Worm (Caenorhabditis elegans): ENCODE measurements around the gene str-73.
A peak's percentile ranks its signal among the peaks of the same experiment; 100 is the strongest.

Gene str-73

DNA sequence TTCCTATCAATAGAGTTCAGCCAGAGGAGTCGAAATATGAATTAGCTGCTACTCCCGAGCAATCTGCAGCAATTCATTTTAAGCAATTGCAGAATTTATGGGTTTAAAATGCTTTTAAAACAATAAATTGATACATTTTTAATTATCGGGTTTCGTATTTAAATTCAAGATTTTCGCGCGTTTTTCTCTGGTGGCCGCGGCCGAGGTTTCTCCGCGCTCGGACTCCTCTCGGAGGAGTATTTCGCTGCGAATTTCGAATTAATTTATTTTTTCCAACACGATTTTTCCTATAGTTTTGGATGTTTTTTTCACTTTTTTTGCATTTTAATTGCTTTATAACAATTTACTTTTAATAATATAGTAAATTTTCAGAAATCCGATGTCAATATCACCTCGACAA is 28.5 kb upstream of the str-73 start, which contains the start of gene F13A7.14:
Gene F13A7.14, plus strand, starts transcription at position 373 of the 400 bp plus-strand sequence.
- TF ChIP-seq sdc-2 (tag; optimal IDR thresholded peaks at IDR 0.05) = no peak
- no peak for TF ChIP-seq K09A11.1 (tag; optimal IDR thresholded peaks at IDR 0.05; ENCODE audit: insufficient read depth)
- no peak for TF ChIP-seq hlh-30 (tag; optimal IDR thresholded peaks at IDR 0.05; ENCODE audit: insufficient read depth)
- no peak for TF ChIP-seq fkh-10 (GFP tag; optimal IDR thresholded peaks at IDR 0.05)
- no peak for TF ChIP-seq ceh-18 (tag; optimal IDR thresholded peaks at IDR 0.05)
- no peak for TF ChIP-seq ceh-24 (tag; optimal IDR thresholded peaks at IDR 0.05)
- no peak for TF ChIP-seq ceh-30 (tag; optimal IDR thresholded peaks at IDR 0.05)
- TF ChIP-seq pha-2 (tag; optimal IDR thresholded peaks at IDR 0.05) = no peak
- TF ChIP-seq pqm-1 (tag; optimal IDR thresholded peaks at IDR 0.05) = no peak
- peak; percentile 96 for TF ChIP-seq C08G9.2 (tag; optimal IDR thresholded peaks at IDR 0.05)
- no peak for TF ChIP-seq unc-86 (tag; optimal IDR thresholded peaks at IDR 0.05)
- no peak for TF ChIP-seq pag-3 (tag; optimal IDR thresholded peaks at IDR 0.05; ENCODE audit: borderline replicate concordance)
- peak; percentile 93 for TF ChIP-seq ceh-31 (tag; optimal IDR thresholded peaks at IDR 0.05)
- no peak for TF ChIP-seq ceh-22 (tag; optimal IDR thresholded peaks at IDR 0.05)
- TF ChIP-seq unc-55 (GFP tag; optimal IDR thresholded peaks at IDR 0.05) = no peak
- no peak for TF ChIP-seq pros-1 (tag; optimal IDR thresholded peaks at IDR 0.05)
- no peak for TF ChIP-seq fkh-6 (tag; optimal IDR thresholded peaks at IDR 0.05)
- TF ChIP-seq gmeb-2 (tag; optimal IDR thresholded peaks at IDR 0.05) = no peak
- TF ChIP-seq dmd-4 (tag; optimal IDR thresholded peaks at IDR 0.05; ENCODE audit: borderline replicate concordance) = no peak
- TF ChIP-seq lin-11 (tag; optimal IDR thresholded peaks at IDR 0.05) = no peak
- TF ChIP-seq nfya-1 (tag; optimal IDR thresholded peaks at IDR 0.05) = peak; percentile 31
- TF ChIP-seq unc-3 (GFP tag; conservative IDR thresholded peaks at IDR 0.05) = no peak
- no peak for TF ChIP-seq unc-3 (tag; optimal IDR thresholded peaks at IDR 0.05)
- TF ChIP-seq unc-42 (tag; optimal IDR thresholded peaks at IDR 0.05) = peak; percentile 56
- TF ChIP-seq ztf-16 (tag; optimal IDR thresholded peaks at IDR 0.05) = no peak
- peak; percentile 92 for TF ChIP-seq ets-4 (tag; optimal IDR thresholded peaks at IDR 0.05)
- TF ChIP-seq ceh-14 (tag; optimal IDR thresholded peaks at IDR 0.05) = peak; percentile 80
- no peak for TF ChIP-seq ceh-45 (GFP tag; IDR thresholded peaks at IDR 0.05)
- TF ChIP-seq hlh-15 (tag; optimal IDR thresholded peaks at IDR 0.05) = no peak
- TF ChIP-seq hlh-13 (GFP tag; optimal IDR thresholded peaks at IDR 0.05) = no peak
- TF ChIP-seq lim-6 (tag; optimal IDR thresholded peaks at IDR 0.05) = peak; percentile 60
- TF ChIP-seq elt-2 (tag; optimal IDR thresholded peaks at IDR 0.05) = no peak
- no peak for TF ChIP-seq odd-2 (tag; optimal IDR thresholded peaks at IDR 0.05)
- no peak for TF ChIP-seq ceh-48 (tag; optimal IDR thresholded peaks at IDR 0.05)
- no peak for TF ChIP-seq ama-1 (optimal IDR thresholded peaks at IDR 0.05)
- TF ChIP-seq rnt-1 (tag; optimal IDR thresholded peaks at IDR 0.05) = peak; percentile 77
- no peak for TF ChIP-seq hlh-6 (tag; optimal IDR thresholded peaks at IDR 0.05)
- no peak for TF ChIP-seq nhr-11 (tag; optimal IDR thresholded peaks at IDR 0.05)
- peak; percentile 68 for TF ChIP-seq tbx-2 (tag; optimal IDR thresholded peaks at IDR 0.05)
- peak; percentile 53 for TF ChIP-seq ceh-34 (tag; optimal IDR thresholded peaks at IDR 0.05)
- peak; percentile 64 for TF ChIP-seq hlh-8 (tag; optimal IDR thresholded peaks at IDR 0.05)
- TF ChIP-seq fax-1 (tag; optimal IDR thresholded peaks at IDR 0.05) = peak; percentile 51
- no peak for TF ChIP-seq ceh-9 (tag; optimal IDR thresholded peaks at IDR 0.05)
- peak; percentile 72 for TF ChIP-seq mec-3 (tag; optimal IDR thresholded peaks at IDR 0.05; ENCODE audit: borderline replicate concordance)
- TF ChIP-seq dve-1 (tag; optimal IDR thresholded peaks at IDR 0.05) = no peak
- TF ChIP-seq ttx-3 (tag; optimal IDR thresholded peaks at IDR 0.05) = no peak
- TF ChIP-seq pat-9 (tag; optimal IDR thresholded peaks at IDR 0.05) = no peak
- no peak for TF ChIP-seq madf-2 (tag; optimal IDR thresholded peaks at IDR 0.05)
- TF ChIP-seq T23F11.4 (GFP tag; optimal IDR thresholded peaks at IDR 0.05) = no peak
- peak; percentile 92 for TF ChIP-seq ceh-2 (tag; optimal IDR thresholded peaks at IDR 0.05)
- peak; percentile 57 for TF ChIP-seq F13H6.1 (tag; optimal IDR thresholded peaks at IDR 0.05)
- peak; percentile 88 for TF ChIP-seq tbx-7 (tag; optimal IDR thresholded peaks at IDR 0.05)
- TF ChIP-seq zip-5 (tag; optimal IDR thresholded peaks at IDR 0.05) = peak; percentile 82
- TF ChIP-seq npax-4 (tag; optimal IDR thresholded peaks at IDR 0.05) = no peak
- TF ChIP-seq ahr-1 (tag; optimal IDR thresholded peaks at IDR 0.05) = no peak

All from whole organism, late embryonic.